Fruit fly (Drosophila melanogaster) whole organism, wandering third instar larva: Measurements from ENCODE around the gene Ant2.

Source experiments
- Abd-B ChIP-seq: fragments of >200 bp; optimal IDR thresholded peaks from 2 replicates; lab custom pipeline; 2017; ENCODE audit warnings: missing biosample characterization, missing genetic modification characterization
- CG32264 ChIP-seq: fragments of 200-800 bp; sonication (Bioruptor generic); optimal IDR thresholded peaks from 2 replicates; lab custom pipeline; 2016; ENCODE audit warnings: missing biosample characterization, missing genetic modification characterization
- CG9705 ChIP-seq: fragments of 200-800 bp; sonication (Bioruptor generic); optimal IDR thresholded peaks from 2 replicates; lab custom pipeline; 2018; ENCODE audit warnings: missing biosample characterization, mild to moderate bottlenecking, missing genetic modification characterization
- CrebA ChIP-seq: fragments of 200-800 bp; sonication (Bioruptor generic); optimal IDR thresholded peaks from 2 replicates; lab custom pipeline; 2016; ENCODE audit warnings: missing biosample characterization, mild to moderate bottlenecking, missing genetic modification characterization, borderline replicate concordance
- Dfd ChIP-seq: fragments of >200 bp; optimal IDR thresholded peaks from 2 replicates; lab custom pipeline; 2017; ENCODE audit warnings: missing biosample characterization, missing genetic modification characterization
- Dif ChIP-seq: fragments of 200-275, 200-300 bp; sonication (Bioruptor generic); optimal IDR thresholded peaks from 2 replicates; lab custom pipeline; 2018; ENCODE audit warnings: missing biosample characterization, missing genetic modification characterization; ENCODE audit not compliant: partially characterized antibody
- GATAd ChIP-seq: sonication (Bioruptor generic); optimal IDR thresholded peaks from 2 replicates; lab custom pipeline; 2016; ENCODE audit warnings: missing biosample characterization, missing genetic modification characterization
- HLH106 ChIP-seq: fragments of 200-800 bp; optimal IDR thresholded peaks from 3 replicates; lab custom pipeline; 2019; ENCODE audit warnings: missing biosample characterization, mild to moderate bottlenecking, missing genetic modification characterization, moderate library complexity
- Hnf4 ChIP-seq: fragments of 200-800 bp; sonication (Bioruptor generic); optimal IDR thresholded peaks from 2 replicates; lab custom pipeline; 2016; ENCODE audit warnings: missing biosample characterization, mild to moderate bottlenecking, missing genetic modification characterization
- Hr78 ChIP-seq: fragments of >200 bp; optimal IDR thresholded peaks from 2 replicates; lab custom pipeline; 2017; ENCODE audit warnings: missing biosample characterization, missing genetic modification characterization
- Hr83 ChIP-seq: fragments of 200-300 bp; sonication (Bioruptor generic); optimal IDR thresholded peaks from 2 replicates; lab custom pipeline; 2016; ENCODE audit warnings: missing biosample characterization, mild to moderate bottlenecking, missing genetic modification characterization, moderate library complexity; ENCODE audit not compliant: poor library complexity, severe bottlenecking
- Jra ChIP-seq: sonication (Bioruptor generic); optimal IDR thresholded peaks from 2 replicates; lab custom pipeline; 2016; ENCODE audit warnings: missing biosample characterization, missing genetic modification characterization
- Mio ChIP-seq: sonication (Bioruptor generic); optimal IDR thresholded peaks from 2 replicates; lab custom pipeline; 2016; ENCODE audit warnings: missing biosample characterization, missing genetic modification characterization
- Myc ChIP-seq: fragments of >200 bp; optimal IDR thresholded peaks from 2 replicates; lab custom pipeline; 2017
- OdsH ChIP-seq: fragments of 200-800 bp; sonication (Bioruptor generic); optimal IDR thresholded peaks from 2 replicates; lab custom pipeline; 2016; ENCODE audit warnings: missing biosample characterization, mild to moderate bottlenecking, missing genetic modification characterization
- Rel ChIP-seq, 2 experiments: fragments of 200-800 bp; sonication (Bioruptor generic) in 1 of 2; optimal IDR thresholded peaks; 2 replicates in 1 of 2; 3 replicates in 1 of 2; lab custom pipeline; 2016 to 2019; ENCODE audit warnings: mild to moderate bottlenecking in 2 of 2, missing biosample characterization in 2 of 2, missing genetic modification characterization in 2 of 2, moderate library complexity in 1 of 2
- Sp1 ChIP-seq: fragments of 200-800 bp; sonication (Bioruptor generic); optimal IDR thresholded peaks from 3 replicates; lab custom pipeline; 2019; ENCODE audit warnings: missing biosample characterization, mild to moderate bottlenecking, missing genetic modification characterization, moderate library complexity
- Vsx2 ChIP-seq: fragments of 200-300, 225-300 bp; sonication (Bioruptor generic); optimal IDR thresholded peaks from 2 replicates; lab custom pipeline; 2018; ENCODE audit warnings: missing biosample characterization, missing genetic modification characterization; ENCODE audit not compliant: partially characterized antibody
- br ChIP-seq: fragments of 200-800 bp; sonication (Bioruptor generic); optimal IDR thresholded peaks from 2 replicates; lab custom pipeline; 2016; ENCODE audit warnings: missing biosample characterization, missing genetic modification characterization
- brk ChIP-seq: fragments of 200-800 bp; sonication (Bioruptor generic); optimal IDR thresholded peaks from 2 replicates; lab custom pipeline; 2016; ENCODE audit warnings: missing biosample characterization, mild to moderate bottlenecking, missing genetic modification characterization
- dl ChIP-seq, 2 experiments: fragments of 175-275, 200-275 bp in 1 of 2; fragments of 200-275 bp in 1 of 2; sonication (Bioruptor generic); optimal IDR thresholded peaks; lab custom pipeline; 2018; ENCODE audit warnings: mild to moderate bottlenecking in 2 of 2, missing biosample characterization in 2 of 2, missing genetic modification characterization in 2 of 2, moderate library complexity in 2 of 2; ENCODE audit not compliant: partially characterized antibody in 2 of 2, insufficient read depth in 1 of 2
- dmrt93B ChIP-seq: fragments of 200-800 bp; sonication (Bioruptor generic); optimal IDR thresholded peaks from 2 replicates; lab custom pipeline; 2018; ENCODE audit warnings: missing biosample characterization, mild to moderate bottlenecking, missing genetic modification characterization
- dsf ChIP-seq: sonication (Bioruptor generic); optimal IDR thresholded peaks from 2 replicates; lab custom pipeline; 2016; ENCODE audit warnings: missing biosample characterization, missing genetic modification characterization, borderline replicate concordance
- ey ChIP-seq: fragments of 200-800 bp; sonication (Bioruptor generic); optimal IDR thresholded peaks from 2 replicates; lab custom pipeline; 2016; ENCODE audit warnings: missing biosample characterization, missing genetic modification characterization
- foxo ChIP-seq, 2 experiments: fragments of 200-800 bp; sonication (Bioruptor generic); optimal IDR thresholded peaks; 2 replicates in 1 of 2; 3 replicates in 1 of 2; lab custom pipeline; 2016 to 2017; ENCODE audit warnings: missing biosample characterization in 2 of 2, missing genetic modification characterization in 2 of 2
- fru ChIP-seq: fragments of 200-800 bp; sonication (Bioruptor generic); optimal IDR thresholded peaks from 3 replicates; lab custom pipeline; 2016; ENCODE audit warnings: missing biosample characterization, mild to moderate bottlenecking, missing genetic modification characterization
- h ChIP-seq: fragments of 200-800 bp; sonication (Bioruptor generic); optimal IDR thresholded peaks from 3 replicates; lab custom pipeline; 2016; ENCODE audit warnings: missing biosample characterization, mild to moderate bottlenecking, missing genetic modification characterization
- jim ChIP-seq: fragments of 175-275, 200-325 bp; sonication (Bioruptor generic); optimal IDR thresholded peaks from 2 replicates; lab custom pipeline; 2016; ENCODE audit warnings: missing biosample characterization, mild to moderate bottlenecking, missing genetic modification characterization
- lola ChIP-seq: fragments of >200 bp; optimal IDR thresholded peaks from 2 replicates; lab custom pipeline; 2017; ENCODE audit warnings: missing biosample characterization, missing genetic modification characterization
- pan ChIP-seq: fragments of >200 bp; optimal IDR thresholded peaks from 2 replicates; lab custom pipeline; 2017
- psq ChIP-seq: fragments of 200-800 bp; sonication (Bioruptor generic); optimal IDR thresholded peaks from 3 replicates; lab custom pipeline; 2017; ENCODE audit warnings: missing biosample characterization, mild to moderate bottlenecking, missing genetic modification characterization, moderate library complexity
- rgr ChIP-seq: fragments of 200-800 bp; sonication (Bioruptor generic); optimal IDR thresholded peaks from 3 replicates; lab custom pipeline; 2016; ENCODE audit warnings: missing biosample characterization, mild to moderate bottlenecking, missing genetic modification characterization
- sage ChIP-seq: fragments of 200-800 bp; sonication (Bioruptor generic); optimal IDR thresholded peaks from 2 replicates; lab custom pipeline; 2016; ENCODE audit warnings: missing biosample characterization, mild to moderate bottlenecking, missing genetic modification characterization
- sv ChIP-seq: fragments of 200-800 bp; sonication (Bioruptor generic); optimal IDR thresholded peaks from 3 replicates; lab custom pipeline; 2016; ENCODE audit warnings: missing biosample characterization, missing genetic modification characterization
- tai ChIP-seq: sonication (Bioruptor generic); optimal IDR thresholded peaks from 2 replicates; lab custom pipeline; 2016; ENCODE audit warnings: missing biosample characterization, missing genetic modification characterization
- usp ChIP-seq: fragments of >200 bp; optimal IDR thresholded peaks from 2 replicates; lab custom pipeline; 2017; ENCODE audit warnings: missing biosample characterization, missing genetic modification characterization
- woc ChIP-seq: sonication (Bioruptor generic); optimal IDR thresholded peaks from 2 replicates; lab custom pipeline; 2016; ENCODE audit warnings: missing biosample characterization, mild to moderate bottlenecking, missing genetic modification characterization

Ant2 gene

dm6 chrX:10820741-10821140 lies 34.0 kb upstream of the Ant2 start:
- no peak for TF ChIP-seq lola (GFP tag; lab: Kevin White, UChicago)
- no peak for TF ChIP-seq OdsH
- no peak for TF ChIP-seq tai (GFP tag; lab: Kevin White, UChicago)
- no peak for TF ChIP-seq Hnf4 (GFP tag; lab: Kevin White, UChicago)
- no peak for TF ChIP-seq Hr78
- TF ChIP-seq br (GFP tag; lab: Kevin White, UChicago): no peak
- no peak for TF ChIP-seq sv (GFP tag; lab: Kevin White, UChicago)
- no peak for TF ChIP-seq CG9705 (GFP tag; lab: Kevin White, UChicago)
- TF ChIP-seq woc (GFP tag; lab: Kevin White, UChicago): no peak
- TF ChIP-seq Myc (lab: Kevin White, UChicago): no peak
- no peak for TF ChIP-seq CrebA (GFP tag; lab: Kevin White, UChicago)
- TF ChIP-seq dl (GFP tag; optimal IDR thresholded peaks at IDR 0.05; lab: Kevin White, UChicago; ENCODE audit: insufficient read depth in 1 of 2, partially characterized antibody in 2 of 2): no peak
- TF ChIP-seq Dif (GFP tag; lab: Kevin White, UChicago): no peak
- TF ChIP-seq Mio (GFP tag; lab: Kevin White, UChicago): no peak
- no peak for TF ChIP-seq usp (GFP tag; lab: Kevin White, UChicago)
- TF ChIP-seq rgr (GFP tag; lab: Kevin White, UChicago): no peak
- no peak for TF ChIP-seq h (GFP tag; lab: Kevin White, UChicago)
- TF ChIP-seq Abd-B: no peak
- no peak for TF ChIP-seq Jra (GFP tag; lab: Kevin White, UChicago)

DNA sequence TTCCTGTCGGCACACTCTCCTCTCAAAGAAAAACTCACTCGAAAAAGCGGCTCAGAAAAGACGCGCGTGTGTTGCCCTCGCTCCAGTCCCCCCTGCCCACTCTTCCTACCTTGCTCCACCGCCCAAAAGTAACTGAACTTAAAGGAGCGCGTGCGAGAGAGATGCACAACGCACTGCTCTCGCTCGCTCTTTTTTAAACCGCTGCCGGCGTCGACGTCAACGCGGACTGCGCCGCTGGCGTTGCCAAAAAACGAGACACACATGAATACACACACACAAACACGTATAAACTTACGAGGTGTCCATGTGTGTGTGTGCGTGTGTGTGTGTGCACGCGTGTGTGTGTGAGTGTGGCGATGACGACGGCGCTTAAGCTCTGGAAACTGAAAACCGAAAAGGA lies 30.1 kb upstream of the Ant2 start:
- TF ChIP-seq Myc (lab: Kevin White, UChicago) (no peak), Abd-B (no peak), woc (GFP tag; lab: Kevin White, UChicago) (no peak), lola (GFP tag; lab: Kevin White, UChicago) (no peak), HLH106 (no peak), sage (no peak), Dfd (no peak), br (GFP tag; lab: Kevin White, UChicago) (no peak), usp (GFP tag; lab: Kevin White, UChicago) (no peak), foxo (GFP tag; optimal IDR thresholded peaks at IDR 0.05; lab: Kevin White, UChicago) (no peak), CrebA (GFP tag; lab: Kevin White, UChicago) (peak; percentile 7), CG9705 (GFP tag; lab: Kevin White, UChicago) (no peak), Sp1 (GFP tag; lab: Kevin White, UChicago) (no peak), dsf (GFP tag; lab: Kevin White, UChicago) (no peak), fru (GFP tag; lab: Kevin White, UChicago) (peak; percentile 89), pan (lab: Kevin White, UChicago) (no peak), Rel (GFP tag; optimal IDR thresholded peaks at IDR 0.05; lab: Kevin White, UChicago) (no peak), Rel (tag; optimal IDR thresholded peaks at IDR 0.05; lab: Kevin White, UChicago) (no peak), Jra (GFP tag; lab: Kevin White, UChicago) (no peak), psq (GFP tag; lab: Kevin White, UChicago) (peak; percentile 70), OdsH (no peak), Dif (GFP tag; lab: Kevin White, UChicago) (no peak), ey (GFP tag; lab: Kevin White, UChicago) (no peak)
- TF ChIP-seq, all 38 proteins: peak for 3

- TF ChIP-seq jim (GFP tag; lab: Kevin White, UChicago): no peak
- peak; percentile 10 for TF ChIP-seq Hnf4 (GFP tag; lab: Kevin White, UChicago)
- no peak for TF ChIP-seq ey (GFP tag; lab: Kevin White, UChicago)
- TF ChIP-seq psq (GFP tag; lab: Kevin White, UChicago): peak; percentile 76
- TF ChIP-seq dl (GFP tag; optimal IDR thresholded peaks at IDR 0.05; lab: Kevin White, UChicago; ENCODE audit: insufficient read depth in 1 of 2, partially characterized antibody in 2 of 2): peak; percentile 40 to 44
- no peak for TF ChIP-seq sv (GFP tag; lab: Kevin White, UChicago)
- TF ChIP-seq Jra (GFP tag; lab: Kevin White, UChicago): no peak
- no peak for TF ChIP-seq CG32264
- peak; percentile 85 for TF ChIP-seq Hr78
- TF ChIP-seq foxo (GFP tag; optimal IDR thresholded peaks at IDR 0.05; lab: Kevin White, UChicago): no peak
- no peak for TF ChIP-seq Dif (GFP tag; lab: Kevin White, UChicago)
- TF ChIP-seq brk: no peak
- TF ChIP-seq usp (GFP tag; lab: Kevin White, UChicago): no peak
- TF ChIP-seq GATAd (GFP tag; lab: Kevin White, UChicago): no peak
- no peak for TF ChIP-seq Myc (lab: Kevin White, UChicago)
- TF ChIP-seq rgr (GFP tag; lab: Kevin White, UChicago): no peak
- TF ChIP-seq pan (lab: Kevin White, UChicago): no peak
- TF ChIP-seq woc (GFP tag; lab: Kevin White, UChicago): no peak
- TF ChIP-seq sage: no peak
- no peak for TF ChIP-seq tai (GFP tag; lab: Kevin White, UChicago)
- peak; percentile 74 for TF ChIP-seq Abd-B
- TF ChIP-seq Rel (GFP tag; optimal IDR thresholded peaks at IDR 0.05; lab: Kevin White, UChicago): peak; percentile 21
- peak; percentile 20 for TF ChIP-seq Rel (tag; optimal IDR thresholded peaks at IDR 0.05; lab: Kevin White, UChicago)
- TF ChIP-seq OdsH: peak; percentile 14
- TF ChIP-seq CG9705 (GFP tag; lab: Kevin White, UChicago): no peak
- TF ChIP-seq Vsx2 (GFP tag; lab: Kevin White, UChicago): no peak
- peak; percentile 19 for TF ChIP-seq Sp1 (GFP tag; lab: Kevin White, UChicago)
- peak; percentile 41 for TF ChIP-seq fru (GFP tag; lab: Kevin White, UChicago)
- no peak for TF ChIP-seq h (GFP tag; lab: Kevin White, UChicago)
- no peak for TF ChIP-seq dmrt93B (GFP tag; lab: Kevin White, UChicago)
- no peak for TF ChIP-seq Mio (GFP tag; lab: Kevin White, UChicago)
- TF ChIP-seq Hr83 (GFP tag; lab: Kevin White, UChicago): peak; percentile 13
- TF ChIP-seq lola (GFP tag; lab: Kevin White, UChicago): no peak
- peak; percentile 58 for TF ChIP-seq CrebA (GFP tag; lab: Kevin White, UChicago)
- TF ChIP-seq br (GFP tag; lab: Kevin White, UChicago): no peak
- TF ChIP-seq dsf (GFP tag; lab: Kevin White, UChicago): no peak
- TF ChIP-seq Dfd: no peak
These were observed 28.9 kb upstream of the Ant2 start for dm6 chrX:10815511-10816080.
